Worm (Caenorhabditis elegans) whole organism, L2 larva: ENCODE data around the gene srx-2.

Experiments
- C34F6.9 ChIP-seq: fragments of 150-350 bp; optimal IDR thresholded peaks from 2 replicates; lab custom pipeline; 2014; ENCODE audit warnings: missing biosample characterization, missing genetic modification characterization
- R02D3.7 ChIP-seq: fragments of 150-350 bp; optimal IDR thresholded peaks from 2 replicates; lab custom pipeline; 2014; ENCODE audit warnings: missing biosample characterization, missing genetic modification characterization
- Y55F3AM.14 ChIP-seq: fragments of 200-800 bp; sonication (Bioruptor generic); optimal IDR thresholded peaks from 2 replicates; lab custom pipeline; 2018; ENCODE audit warnings: mild to moderate bottlenecking, missing genetic modification characterization, missing compliant biosample characterization
- ZK546.5 ChIP-seq: sonication (generic microtip); optimal IDR thresholded peaks from 2 replicates; lab custom pipeline; 2017; ENCODE audit warnings: missing biosample characterization, missing genetic modification characterization
- crh-2 ChIP-seq: sonication (generic microtip); optimal IDR thresholded peaks from 2 replicates; lab custom pipeline; 2017; ENCODE audit warnings: missing biosample characterization, missing genetic modification characterization
- dmd-4 ChIP-seq: sonication (generic microtip); optimal IDR thresholded peaks from 2 replicates; lab custom pipeline; 2017; ENCODE audit warnings: missing biosample characterization, missing genetic modification characterization
- egl-27 ChIP-seq: sonication (generic microtip); optimal IDR thresholded peaks from 3 replicates; lab custom pipeline; 2017; ENCODE audit warnings: missing biosample characterization, missing genetic modification reagents, missing genetic modification characterization
- elt-1 ChIP-seq: fragments of 150-350 bp; optimal IDR thresholded peaks from 2 replicates; lab custom pipeline; 2014; ENCODE audit warnings: missing biosample characterization, missing genetic modification characterization
- elt-3 ChIP-seq: sonication (generic microtip); optimal IDR thresholded peaks from 2 replicates; lab custom pipeline; 2017; ENCODE audit warnings: missing biosample characterization, missing genetic modification characterization
- lin-11 ChIP-seq: fragments of 150-350 bp; sonication (generic microtip); optimal IDR thresholded peaks from 2 replicates; lab custom pipeline; 2014; ENCODE audit warnings: missing biosample characterization, missing genetic modification characterization, inconsistent platforms, mixed read lengths
- lin-13 ChIP-seq: fragments of 150-350 bp; optimal IDR thresholded peaks from 2 replicates; lab custom pipeline; 2014; ENCODE audit warnings: missing biosample characterization, missing genetic modification reagents, missing genetic modification characterization
- lsy-2 ChIP-seq, 2 experiments: fragments of 150-350 bp in 1 of 2; sonication (generic microtip) in 1 of 2; optimal IDR thresholded peaks; 2 replicates each; lab custom pipeline; 2014 to 2017; ENCODE audit warnings: missing biosample characterization in 2 of 2, missing genetic modification characterization in 2 of 2
- mab-5 ChIP-seq: fragments of 150-350 bp; optimal IDR thresholded peaks from 2 replicates; lab custom pipeline; 2014; ENCODE audit warnings: missing biosample characterization, missing genetic modification characterization
- mbf-1 ChIP-seq: sonication (generic microtip); optimal IDR thresholded peaks from 2 replicates; lab custom pipeline; 2017; ENCODE audit warnings: missing biosample characterization, missing genetic modification characterization
- mdl-1 ChIP-seq, 2 experiments: fragments of 150-350 bp in 1 of 2; sonication (generic microtip) in 1 of 2; optimal IDR thresholded peaks; 2 replicates each; lab custom pipeline; 2017; ENCODE audit warnings: missing biosample characterization in 2 of 2, missing genetic modification characterization in 2 of 2
- nhr-10 ChIP-seq: sonication (generic microtip); optimal IDR thresholded peaks from 2 replicates; lab custom pipeline; 2017; ENCODE audit warnings: missing biosample characterization, missing genetic modification characterization
- nhr-12 ChIP-seq: fragments of 150-350 bp; optimal IDR thresholded peaks from 2 replicates; lab custom pipeline; 2014; ENCODE audit warnings: missing biosample characterization, missing genetic modification characterization
- nhr-129 ChIP-seq: fragments of 150-350 bp; optimal IDR thresholded peaks from 2 replicates; lab custom pipeline; 2014; ENCODE audit warnings: missing biosample characterization, missing genetic modification characterization
- nhr-23 ChIP-seq: fragments of 150-350 bp; optimal IDR thresholded peaks from 2 replicates; lab custom pipeline; 2014; ENCODE audit warnings: missing biosample characterization, missing genetic modification reagents, missing genetic modification characterization
- nhr-237 ChIP-seq: fragments of 150-350 bp; optimal IDR thresholded peaks from 2 replicates; lab custom pipeline; 2014; ENCODE audit warnings: missing biosample characterization, missing genetic modification characterization
- nhr-25 ChIP-seq: fragments of 150-350 bp; sonication (generic microtip); optimal IDR thresholded peaks from 3 replicates; lab custom pipeline; 2014; ENCODE audit warnings: missing biosample characterization, missing genetic modification characterization
- nhr-6 ChIP-seq: fragments of 150-350 bp; optimal IDR thresholded peaks from 2 replicates; lab custom pipeline; 2014; ENCODE audit warnings: missing biosample characterization, missing genetic modification characterization
- sem-4 ChIP-seq: fragments of 150-350 bp; optimal IDR thresholded peaks from 2 replicates; lab custom pipeline; 2014; ENCODE audit warnings: missing biosample characterization, missing genetic modification reagents, missing genetic modification characterization
- skn-1 ChIP-seq: sonication (generic microtip); optimal IDR thresholded peaks from 2 replicates; lab custom pipeline; 2017; ENCODE audit warnings: missing biosample characterization, missing genetic modification characterization
- sma-3 ChIP-seq: sonication (generic microtip); optimal IDR thresholded peaks from 2 replicates; lab custom pipeline; 2016; ENCODE audit warnings: missing genetic modification reagents, missing genetic modification characterization, missing compliant biosample characterization
- sma-9 ChIP-seq, 2 experiments: fragments of 150-350 bp in 1 of 2; sonication (generic microtip) in 1 of 2; optimal IDR thresholded peaks; 2 replicates each; lab custom pipeline; 2014 to 2016; ENCODE audit warnings: missing genetic modification characterization in 2 of 2, mild to moderate bottlenecking in 1 of 2, missing biosample characterization in 1 of 2, missing compliant biosample characterization in 1 of 2, missing genetic modification reagents in 1 of 2, moderate library complexity in 1 of 2
- snpc-4 ChIP-seq: fragments of 150-350 bp; optimal IDR thresholded peaks from 2 replicates; lab custom pipeline; 2014; ENCODE audit warnings: missing biosample characterization, missing genetic modification characterization
- unc-39 ChIP-seq: fragments of 150-350 bp; optimal IDR thresholded peaks from 2 replicates; lab custom pipeline; 2014; ENCODE audit warnings: missing biosample characterization, missing genetic modification characterization
- unc-62 ChIP-seq: fragments of 150-350 bp; optimal IDR thresholded peaks from 2 replicates; lab custom pipeline; 2014; ENCODE audit warnings: missing biosample characterization, missing genetic modification reagents, missing genetic modification characterization
- ztf-1 ChIP-seq: fragments of 200-800 bp; sonication (Bioruptor generic); conservative IDR thresholded peaks from 2 replicates; pipeline ENCODE4 v1.3.6; 2022; ENCODE audit warnings: missing genetic modification characterization, missing compliant biosample characterization
- ztf-11 ChIP-seq: sonication (generic microtip); optimal IDR thresholded peaks from 2 replicates; lab custom pipeline; 2017; ENCODE audit warnings: missing biosample characterization, missing genetic modification characterization

srx-2 gene

DNA sequence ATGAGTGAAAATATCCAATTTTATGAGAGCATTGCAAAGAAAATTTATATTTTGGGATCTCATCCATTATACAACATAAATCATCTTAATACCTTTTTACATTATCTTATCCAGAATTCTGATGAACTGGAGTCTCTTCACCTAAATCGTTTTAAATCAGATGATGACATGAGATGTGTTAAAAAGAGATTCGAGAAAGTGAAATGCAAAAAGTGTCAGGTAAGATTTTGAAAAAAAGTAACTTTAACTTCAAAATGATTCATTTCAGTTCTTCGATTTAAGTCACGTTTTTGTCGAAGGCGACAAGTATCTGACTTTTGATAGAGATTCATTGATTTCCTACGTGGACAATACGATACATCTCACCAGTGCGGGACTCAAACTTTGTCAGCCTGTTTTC, 9.6 kb downstream of the srx-2 start:
- no peak for TF ChIP-seq nhr-10 (tag; lab: Kevin White, UChicago)
- no peak for TF ChIP-seq ztf-1 (GFP tag; lab: Robert Waterston, UW)

DNA sequence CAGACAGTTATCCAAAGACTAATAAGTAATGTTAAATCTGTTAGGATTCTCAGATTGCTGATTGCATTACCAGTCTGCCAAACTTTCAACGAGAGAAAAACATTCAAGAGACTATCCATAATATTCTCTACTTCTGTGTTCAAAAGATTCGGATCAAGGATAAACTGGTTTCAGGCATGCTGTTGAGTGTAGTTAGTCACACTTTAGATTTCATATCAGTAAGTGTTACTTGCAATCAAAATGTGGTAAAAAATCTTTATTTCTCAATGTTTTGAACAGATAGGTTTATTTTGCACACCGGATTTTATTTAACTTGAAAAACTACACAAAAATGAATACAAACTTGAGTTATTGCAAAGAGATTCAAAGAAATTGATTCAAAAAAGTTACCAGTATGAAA, 12.8 kb downstream of the srx-2 start, which contains the start of gene oac-41:
TSS of gene oac-41 (minus strand) at position 101 of the 400 bp plus-strand sequence.
- no peak for TF ChIP-seq lin-11 (tag; lab: Kevin White, UChicago)
- no peak for TF ChIP-seq snpc-4 (tag; lab: Kevin White, UChicago)
- no peak for TF ChIP-seq mdl-1 (tag; optimal IDR thresholded peaks at IDR 0.05; lab: Kevin White, UChicago)
- TF ChIP-seq dmd-4 (tag; lab: Kevin White, UChicago): no peak
- no peak for TF ChIP-seq nhr-12 (tag; lab: Kevin White, UChicago)
- no peak for TF ChIP-seq nhr-237 (tag; lab: Kevin White, UChicago)
- TF ChIP-seq sem-4 (tag; lab: Kevin White, UChicago): no peak
- no peak for TF ChIP-seq elt-3 (tag; lab: Kevin White, UChicago)
- no peak for TF ChIP-seq C34F6.9
- no peak for TF ChIP-seq ZK546.5 (tag; lab: Kevin White, UChicago)
- TF ChIP-seq sma-9 (GFP tag; optimal IDR thresholded peaks at IDR 0.05; lab: Kevin White, UChicago): no peak
- TF ChIP-seq sma-9 (tag; optimal IDR thresholded peaks at IDR 0.05; lab: Kevin White, UChicago): no peak
- TF ChIP-seq nhr-10 (tag; lab: Kevin White, UChicago): no peak
- TF ChIP-seq mbf-1 (tag; lab: Kevin White, UChicago): no peak
- TF ChIP-seq unc-62 (GFP tag; lab: Kevin White, UChicago): no peak
- TF ChIP-seq nhr-6: no peak
- TF ChIP-seq, all 48 proteins: peak for 0

DNA sequence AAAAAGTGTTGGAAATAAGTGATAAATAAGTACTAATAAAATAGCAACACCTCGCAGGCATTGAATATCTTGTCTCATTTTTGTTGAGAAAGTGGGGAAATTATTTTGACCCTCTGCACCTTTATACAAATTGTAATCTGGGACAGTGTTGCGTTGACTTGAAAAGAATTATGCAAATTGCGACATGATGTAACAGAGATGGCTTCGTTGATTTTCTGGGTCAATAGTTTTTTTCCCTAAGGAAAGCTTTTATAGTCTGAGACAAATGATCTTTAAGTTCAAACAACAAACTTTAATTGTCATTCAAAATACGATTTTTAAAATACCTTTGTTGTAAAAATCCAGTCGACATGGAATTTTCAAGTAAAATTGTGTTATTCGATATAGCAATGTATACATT, 15.4 kb downstream of the srx-2 start, which contains the start of gene bus-1:
TSS of gene bus-1 (minus strand) at position 101 of the 400 bp plus-strand sequence.
- TF ChIP-seq nhr-23 (tag; lab: Kevin White, UChicago): no peak
- TF ChIP-seq nhr-237 (tag; lab: Kevin White, UChicago): no peak
- no peak for TF ChIP-seq Y55F3AM.14 (GFP tag; lab: Kevin White, UChicago)
- no peak for TF ChIP-seq unc-39 (tag; lab: Kevin White, UChicago)
- no peak for TF ChIP-seq elt-1
- no peak for TF ChIP-seq lin-11 (tag; lab: Kevin White, UChicago)
- no peak for TF ChIP-seq sem-4 (tag; lab: Kevin White, UChicago)
- no peak for TF ChIP-seq sma-3
- no peak for TF ChIP-seq mdl-1 (tag; optimal IDR thresholded peaks at IDR 0.05; lab: Kevin White, UChicago)
- no peak for TF ChIP-seq crh-2

DNA sequence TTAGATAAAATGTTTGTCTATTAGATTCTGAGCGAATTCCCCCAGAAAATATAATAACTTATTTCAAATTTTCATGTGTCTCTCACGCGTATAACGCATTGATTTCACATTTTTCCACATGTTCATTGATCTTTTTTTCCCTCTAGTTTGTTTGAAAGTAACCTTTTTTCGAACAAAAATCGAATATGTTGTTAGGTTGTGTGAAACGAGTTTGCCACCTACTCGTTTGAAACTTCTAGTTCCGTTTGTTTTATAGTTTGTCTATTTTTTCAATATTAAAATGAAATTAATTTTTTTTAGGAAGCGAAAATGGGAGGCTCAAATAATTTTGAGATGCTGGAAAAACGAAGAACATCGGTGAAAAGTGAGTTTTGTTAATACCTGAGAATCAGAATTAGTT, 21.0 kb downstream of the srx-2 start, which contains the start of gene C25E10.5:
TSS of gene C25E10.5 (plus strand) at position 301 of the 400 bp plus-strand sequence.
- TF ChIP-seq C34F6.9 (no peak), lin-13 (GFP tag; lab: Kevin White, UChicago) (no peak)

DNA sequence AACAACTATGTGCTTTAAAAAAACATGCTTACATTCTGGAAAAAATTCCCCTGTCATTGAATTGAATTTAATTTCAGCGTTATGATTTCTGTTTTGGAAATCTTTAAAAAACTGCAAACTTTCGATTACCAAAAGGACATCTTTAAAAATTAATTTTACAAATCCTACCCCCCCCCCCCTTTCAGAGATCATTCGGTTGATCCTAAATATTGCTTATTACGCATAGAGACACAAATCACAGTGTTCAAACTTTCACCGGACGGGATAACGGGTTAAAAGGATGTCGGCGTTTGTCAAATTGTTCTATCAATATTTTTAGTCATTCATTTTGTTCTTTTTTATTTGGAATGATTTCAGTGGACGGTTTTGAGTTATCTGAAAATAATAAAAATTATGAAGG, 24.0 kb downstream of the srx-2 start, which contains the start of gene C25E10.4:
TSS of gene C25E10.4 (plus strand) at position 301 of the 400 bp plus-strand sequence.
- no peak for TF ChIP-seq skn-1 (tag; lab: Kevin White, UChicago)
- TF ChIP-seq ztf-11 (tag; lab: Kevin White, UChicago): no peak
- no peak for TF ChIP-seq sma-9 (GFP tag; optimal IDR thresholded peaks at IDR 0.05; lab: Kevin White, UChicago)
- TF ChIP-seq sma-9 (tag; optimal IDR thresholded peaks at IDR 0.05; lab: Kevin White, UChicago): no peak
- TF ChIP-seq mdl-1 (tag; optimal IDR thresholded peaks at IDR 0.05; lab: Kevin White, UChicago): no peak
- no peak for TF ChIP-seq R02D3.7

DNA sequence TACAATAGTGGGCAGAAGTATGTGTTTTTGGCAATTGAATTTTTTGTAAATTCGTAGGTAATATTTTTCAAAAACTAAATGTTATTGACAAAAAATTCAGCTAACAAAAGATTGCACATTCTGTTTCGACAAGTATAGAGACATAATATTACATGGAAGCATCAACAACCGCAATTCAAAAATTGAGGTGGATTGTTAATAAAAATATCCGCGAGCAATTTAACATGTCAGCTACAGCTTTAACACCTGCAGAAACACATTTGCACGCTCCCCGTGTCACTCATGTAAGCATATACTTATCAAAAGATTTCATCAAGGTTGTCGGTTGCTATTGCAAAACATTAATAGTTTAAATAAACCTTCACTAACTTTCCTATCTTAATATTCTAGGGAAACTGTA, 26.4 kb downstream of the srx-2 start, which contains the start of gene srsx-34:
TSS of gene srsx-34 (plus strand) at position 301 of the 400 bp plus-strand sequence.
- no peak for TF ChIP-seq lsy-2 (tag; optimal IDR thresholded peaks at IDR 0.05; lab: Kevin White, UChicago)
- TF ChIP-seq mab-5 (tag; lab: Kevin White, UChicago): no peak
- no peak for TF ChIP-seq nhr-12 (tag; lab: Kevin White, UChicago)
- no peak for TF ChIP-seq egl-27 (tag; lab: Kevin White, UChicago)
- no peak for TF ChIP-seq nhr-25 (tag; lab: Kevin White, UChicago)
- TF ChIP-seq nhr-129 (tag; lab: Kevin White, UChicago): no peak
